Fruit fly (Drosophila melanogaster) whole organism, embryonic: ENCODE data around the gene CG11723.
A peak's percentile ranks its signal among the peaks of the same experiment; 100 is the strongest.

Source experiments
- Atf6 ChIP-seq: fragments of 200-800 bp; sonication (Bioruptor generic); IDR thresholded peaks from 2 replicates; pipeline ENCODE4 v1.3.6; 2022; ENCODE audit warnings: missing biosample characterization, missing genetic modification characterization
- Blimp-1 ChIP-seq: fragments of 200-800 bp; sonication (Bioruptor generic); optimal IDR thresholded peaks from 3 replicates; lab custom pipeline; 2018; ENCODE audit warnings: missing biosample characterization, missing genetic modification characterization, mild to moderate bottlenecking, moderate library complexity, missing genetic modification reagents
- CG12219 ChIP-seq: fragments of 200-800 bp; sonication (Bioruptor generic); optimal IDR thresholded peaks from 3 replicates; lab custom pipeline; 2018; ENCODE audit warnings: missing biosample characterization, mild to moderate bottlenecking, missing genetic modification characterization
- CG12299 ChIP-seq: fragments of 200-800 bp; sonication (Bioruptor generic); optimal IDR thresholded peaks from 2 replicates; lab custom pipeline; 2018; ENCODE audit warnings: missing biosample characterization, mild to moderate bottlenecking, missing genetic modification characterization
- CG14710 ChIP-seq: fragments of 200-800 bp; sonication (Bioruptor generic); optimal IDR thresholded peaks from 3 replicates; lab custom pipeline; 2019; ENCODE audit warnings: missing biosample characterization, mild to moderate bottlenecking, missing genetic modification characterization, moderate library complexity
- CG15696 ChIP-seq: fragments of 200-800 bp; sonication (Bioruptor generic); optimal IDR thresholded peaks from 2 replicates; lab custom pipeline; 2019; ENCODE audit warnings: missing biosample characterization, mild to moderate bottlenecking, missing genetic modification characterization, moderate library complexity
- CG17186 ChIP-seq: fragments of 200-800 bp; sonication (Bioruptor generic); optimal IDR thresholded peaks from 3 replicates; lab custom pipeline; 2017; ENCODE audit warnings: missing biosample characterization, missing genetic modification reagents, missing genetic modification characterization
- CG17385 ChIP-seq: fragments of 200-800 bp; sonication (Bioruptor generic); optimal IDR thresholded peaks from 3 replicates; lab custom pipeline; 2018; ENCODE audit warnings: missing biosample characterization, mild to moderate bottlenecking, missing genetic modification characterization
- CG18599 ChIP-seq: fragments of 200-800 bp; sonication (Bioruptor generic); optimal IDR thresholded peaks from 3 replicates; lab custom pipeline; 2017; ENCODE audit warnings: missing biosample characterization, missing genetic modification characterization, mild to moderate bottlenecking, moderate library complexity, missing genetic modification reagents
- CG2678 ChIP-seq: fragments of 200-800 bp; sonication (Bioruptor generic); optimal IDR thresholded peaks from 3 replicates; lab custom pipeline; 2019; ENCODE audit warnings: missing biosample characterization, mild to moderate bottlenecking, missing genetic modification characterization, moderate library complexity
- CG2889 ChIP-seq: fragments of 200-800 bp; sonication (Bioruptor generic); IDR thresholded peaks from 3 replicates; pipeline ENCODE4 v1.3.6; 2022; ENCODE audit warnings: missing biosample characterization, missing genetic modification characterization
- CG31365 ChIP-seq: fragments of 200-800 bp; sonication (Bioruptor generic); optimal IDR thresholded peaks from 2 replicates; lab custom pipeline; 2018; ENCODE audit warnings: missing biosample characterization, mild to moderate bottlenecking, missing genetic modification characterization
- CG3995 ChIP-seq: fragments of 200-800 bp; sonication (Bioruptor generic); optimal IDR thresholded peaks from 3 replicates; lab custom pipeline; 2016; ENCODE audit warnings: missing biosample characterization, missing genetic modification characterization
- CG8765 ChIP-seq: fragments of 200-800 bp; sonication (Bioruptor generic); IDR thresholded peaks from 2 replicates; pipeline ENCODE4 v1.3.6; 2022; ENCODE audit warnings: missing biosample characterization, missing genetic modification characterization
- CG9797 ChIP-seq: fragments of 200-800 bp; sonication (Bioruptor generic); optimal IDR thresholded peaks from 3 replicates; lab custom pipeline; 2018; ENCODE audit warnings: missing biosample characterization, mild to moderate bottlenecking, missing genetic modification characterization
- Camta ChIP-seq: fragments of 200-800 bp; sonication (Bioruptor generic); optimal IDR thresholded peaks from 2 replicates; lab custom pipeline; 2016; ENCODE audit warnings: missing biosample characterization, missing genetic modification characterization
- Dip3 ChIP-seq: fragments of 200-800 bp; sonication (Bioruptor generic); optimal IDR thresholded peaks from 3 replicates; lab custom pipeline; 2016; ENCODE audit warnings: missing biosample characterization, missing genetic modification characterization
- Dref ChIP-seq: fragments of 200-800 bp; sonication (Bioruptor generic); IDR thresholded peaks from 2 replicates; pipeline ENCODE4 v1.3.6; 2022; ENCODE audit warnings: missing biosample characterization, missing genetic modification characterization
- ERR ChIP-seq: fragments of 200-800 bp; sonication (Bioruptor generic); optimal IDR thresholded peaks from 2 replicates; lab custom pipeline; 2016; ENCODE audit warnings: missing biosample characterization, missing genetic modification characterization
- Fer2 ChIP-seq: fragments of 200-800 bp; sonication (Bioruptor generic); optimal IDR thresholded peaks from 2 replicates; lab custom pipeline; 2018; ENCODE audit warnings: missing biosample characterization, mild to moderate bottlenecking, missing genetic modification characterization, moderate library complexity
- Fer3 ChIP-seq: fragments of 200-800 bp; sonication (Bioruptor generic); optimal IDR thresholded peaks from 2 replicates; lab custom pipeline; 2018; ENCODE audit warnings: missing biosample characterization, mild to moderate bottlenecking, missing genetic modification characterization, moderate library complexity
- HHEX ChIP-seq: fragments of 200-800 bp; sonication (Bioruptor generic); optimal IDR thresholded peaks from 3 replicates; lab custom pipeline; 2017; ENCODE audit warnings: missing biosample characterization, mild to moderate bottlenecking, missing genetic modification characterization, missing genetic modification reagents
- HLHmδ ChIP-seq: fragments of 200-800 bp; sonication (Bioruptor generic); optimal IDR thresholded peaks from 2 replicates; lab custom pipeline; 2018; ENCODE audit warnings: missing biosample characterization, mild to moderate bottlenecking, missing genetic modification characterization, moderate library complexity
- Jarid2 ChIP-seq: fragments of 200-800 bp; sonication (Bioruptor generic); optimal IDR thresholded peaks from 3 replicates; lab custom pipeline; 2017; ENCODE audit warnings: mild to moderate bottlenecking, missing biosample characterization, missing genetic modification reagents, missing genetic modification characterization
- Lpt ChIP-seq: fragments of >200 bp; optimal IDR thresholded peaks from 2 replicates; lab custom pipeline; 2018; ENCODE audit warnings: missing biosample characterization, missing genetic modification characterization
- Oli ChIP-seq: fragments of 200-800 bp; sonication (Bioruptor generic); optimal IDR thresholded peaks from 2 replicates; lab custom pipeline; 2018; ENCODE audit warnings: missing biosample characterization, mild to moderate bottlenecking, missing genetic modification characterization, moderate library complexity
- Spps ChIP-seq: fragments of 200-800 bp; sonication (Bioruptor generic); optimal IDR thresholded peaks from 2 replicates; lab custom pipeline; 2018; ENCODE audit warnings: missing biosample characterization, mild to moderate bottlenecking, missing genetic modification characterization
- Sry-δ ChIP-seq: fragments of 200-800 bp; sonication (Bioruptor generic); optimal IDR thresholded peaks from 2 replicates; lab custom pipeline; 2016; ENCODE audit warnings: missing biosample characterization, missing genetic modification characterization
- TFAM ChIP-seq: fragments of 200-800 bp; sonication (Bioruptor generic); optimal IDR thresholded peaks from 2 replicates; lab custom pipeline; 2017; ENCODE audit warnings: missing biosample characterization, missing genetic modification characterization, inconsistent platforms
- Vsx1 ChIP-seq: fragments of 200-800 bp; sonication (Bioruptor generic); optimal IDR thresholded peaks from 2 replicates; lab custom pipeline; 2017; ENCODE audit warnings: missing biosample characterization, mild to moderate bottlenecking, missing genetic modification characterization, missing genetic modification reagents
- Xrp1 ChIP-seq: fragments of 200-800 bp; sonication (Bioruptor generic); IDR thresholded peaks from 2 replicates; pipeline ENCODE4 v1.3.6; 2022; ENCODE audit warnings: missing biosample characterization, missing genetic modification characterization
- YL-1 ChIP-seq: fragments of 200-800 bp; sonication (Bioruptor generic); optimal IDR thresholded peaks from 3 replicates; lab custom pipeline; 2017; ENCODE audit warnings: missing biosample characterization, mild to moderate bottlenecking, missing genetic modification characterization
- al ChIP-seq: fragments of 200-800 bp; sonication (Bioruptor generic); IDR thresholded peaks from 2 replicates; pipeline ENCODE4 v1.3.6; 2022; ENCODE audit warnings: missing biosample characterization, missing genetic modification characterization
- aop ChIP-seq: fragments of 200-800 bp; sonication (Bioruptor generic); IDR thresholded peaks from 2 replicates; pipeline ENCODE4 v1.3.6; 2022; ENCODE audit warnings: missing biosample characterization, missing genetic modification characterization
- ara ChIP-seq: fragments of 200-800 bp; sonication (Bioruptor generic); IDR thresholded peaks from 2 replicates; pipeline ENCODE4 v1.3.6; 2022; ENCODE audit warnings: missing biosample characterization, missing genetic modification characterization
- caup ChIP-seq: fragments of 200-800 bp; sonication (Bioruptor generic); optimal IDR thresholded peaks from 3 replicates; lab custom pipeline; 2017; ENCODE audit warnings: missing biosample characterization, mild to moderate bottlenecking, missing genetic modification characterization, moderate library complexity; ENCODE audit not compliant: severe bottlenecking
- cg ChIP-seq: fragments of 200-800 bp; sonication (Bioruptor generic); optimal IDR thresholded peaks from 3 replicates; lab custom pipeline; 2019; ENCODE audit warnings: missing biosample characterization, mild to moderate bottlenecking, missing genetic modification characterization, moderate library complexity
- chn ChIP-seq: fragments of 200-800 bp; sonication (Bioruptor generic); optimal IDR thresholded peaks from 2 replicates; lab custom pipeline; 2016; ENCODE audit warnings: missing biosample characterization, missing genetic modification characterization
- dan ChIP-seq: fragments of 200-800 bp; sonication (Bioruptor generic); IDR thresholded peaks from 2 replicates; pipeline ENCODE4 v1.3.6; 2022; ENCODE audit warnings: missing biosample characterization, missing genetic modification characterization
- hbn ChIP-seq: fragments of 200-800 bp; sonication (Bioruptor generic); IDR thresholded peaks from 2 replicates; pipeline ENCODE4 v1.3.6; 2022; ENCODE audit warnings: missing biosample characterization, missing genetic modification characterization; ENCODE audit not compliant: partially characterized antibody
- lab ChIP-seq: fragments of 200-800 bp; sonication (Bioruptor generic); optimal IDR thresholded peaks from 3 replicates; lab custom pipeline; 2017; ENCODE audit warnings: missing biosample characterization, missing genetic modification characterization, mild to moderate bottlenecking, moderate library complexity, missing genetic modification reagents
- nau ChIP-seq: fragments of 200-800 bp; sonication (Bioruptor generic); optimal IDR thresholded peaks from 3 replicates; lab custom pipeline; 2017; ENCODE audit warnings: missing biosample characterization, mild to moderate bottlenecking, missing genetic modification characterization, missing genetic modification reagents
- otp ChIP-seq: fragments of 200-800 bp; sonication (Bioruptor generic); IDR thresholded peaks from 3 replicates; pipeline ENCODE4, ENCODE4 v1.3.6; 2022; ENCODE audit warnings: missing biosample characterization, missing genetic modification characterization
- pho ChIP-seq: fragments of 200-800 bp; sonication (Bioruptor generic); optimal IDR thresholded peaks from 2 replicates; lab custom pipeline; 2016; ENCODE audit warnings: missing biosample characterization, missing genetic modification characterization
- ranshi ChIP-seq: fragments of 200-800 bp; sonication (Bioruptor generic); IDR thresholded peaks from 2 replicates; pipeline ENCODE4 v1.3.6; 2022; ENCODE audit warnings: missing biosample characterization, missing genetic modification characterization
- repo ChIP-seq: fragments of 200-800 bp; sonication (Bioruptor generic); optimal IDR thresholded peaks from 2 replicates; lab custom pipeline; 2016; ENCODE audit warnings: missing biosample characterization, missing genetic modification characterization
- schlank ChIP-seq: fragments of 200-800 bp; sonication (Bioruptor generic); optimal IDR thresholded peaks from 2 replicates; lab custom pipeline; 2018; ENCODE audit warnings: missing biosample characterization, mild to moderate bottlenecking, missing genetic modification characterization
- tup ChIP-seq: fragments of 200-800 bp; sonication (Bioruptor generic); optimal IDR thresholded peaks from 2 replicates; lab custom pipeline; 2016; ENCODE audit warnings: missing biosample characterization, mild to moderate bottlenecking, missing genetic modification characterization, moderate library complexity
- z ChIP-seq: fragments of 200-800 bp; sonication (Bioruptor generic); IDR thresholded peaks from 3 replicates; pipeline ENCODE4 v1.3.6; 2022; ENCODE audit warnings: missing biosample characterization, missing genetic modification characterization

Gene CG11723

DNA sequence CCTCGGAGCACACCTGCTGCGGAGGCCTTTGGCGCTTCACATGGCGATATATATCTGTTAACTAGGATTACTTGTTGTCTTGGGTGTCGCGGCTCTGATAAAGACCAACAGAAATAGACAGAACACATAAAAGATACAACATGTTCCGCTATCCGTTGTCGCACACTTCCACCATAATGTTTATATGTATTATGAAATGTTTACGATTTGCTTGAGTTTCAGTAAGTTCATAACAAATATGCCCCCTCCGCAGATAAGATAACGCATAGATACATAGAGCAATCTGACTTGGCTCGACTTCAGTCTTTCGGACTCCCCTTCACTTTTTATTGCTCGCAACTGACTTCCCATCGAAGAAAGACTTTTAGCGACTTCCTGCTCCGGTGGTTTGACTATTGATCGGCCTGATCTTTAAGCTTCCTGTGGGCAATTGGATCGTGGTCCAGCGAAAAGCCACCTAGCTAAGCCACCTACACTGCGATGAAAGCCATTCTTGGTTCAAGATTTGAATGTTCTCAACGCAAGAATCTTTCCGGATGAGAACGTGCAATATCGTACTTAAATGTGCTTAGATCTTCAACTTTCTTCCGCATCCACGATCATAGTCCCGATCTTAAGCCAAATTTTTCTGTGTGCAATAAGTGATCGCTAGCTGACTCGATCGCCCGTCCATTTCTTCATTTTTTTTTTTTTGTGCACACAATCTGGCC, 21.3 kb upstream of the CG11723 start (continued):
- no peak for TF ChIP-seq pho (GFP tag; lab: Kevin White, UChicago)
- peak; percentile 57 for TF ChIP-seq CG31365 (tag; lab: Kevin White, UChicago)
- no peak for TF ChIP-seq TFAM (GFP tag; lab: Kevin White, UChicago)
- no peak for TF ChIP-seq Oli (tag; lab: Kevin White, UChicago)
- TF ChIP-seq Camta, result no peak
- no peak for TF ChIP-seq CG2889 (GFP tag; lab: Robert Waterston, UW)
- TF ChIP-seq Dref (GFP tag; lab: Robert Waterston, UW), result no peak
- peak; percentile 12 for TF ChIP-seq Fer3 (tag; lab: Kevin White, UChicago)
- TF ChIP-seq Lpt (GFP tag; lab: Kevin White, UChicago), result no peak
- TF ChIP-seq Dip3, result no peak
- peak; percentile 31 for TF ChIP-seq CG17385 (GFP tag; lab: Kevin White, UChicago)
- TF ChIP-seq hbn, result no peak
- no peak for TF ChIP-seq al
- TF ChIP-seq CG8765 (GFP tag; lab: Robert Waterston, UW), result no peak
- TF ChIP-seq CG18599 (GFP tag; lab: Kevin White, UChicago), result peak; percentile 56
- TF ChIP-seq chn (GFP tag; lab: Kevin White, UChicago), result no peak
- peak; percentile 56 for TF ChIP-seq HHEX (GFP tag; lab: Kevin White, UChicago)
- TF ChIP-seq schlank, result peak; percentile 68
- TF ChIP-seq CG12299 (tag; lab: Kevin White, UChicago), result peak; percentile 49
- TF ChIP-seq CG2678 (tag; lab: Kevin White, UChicago), result peak; percentile 67
- TF ChIP-seq CG9797 (GFP tag; lab: Kevin White, UChicago), result no peak
- no peak for TF ChIP-seq Fer2 (tag; lab: Kevin White, UChicago)
- TF ChIP-seq CG3995, result no peak
- TF ChIP-seq CG15696 (tag; lab: Kevin White, UChicago), result peak; percentile 28
- no peak for TF ChIP-seq Sry-δ (GFP tag; lab: Kevin White, UChicago)
- no peak for TF ChIP-seq ranshi
- TF ChIP-seq Xrp1 (GFP tag; lab: Robert Waterston, UW), result peak; percentile 32; the same call in 1 of the 2 replicates
- no peak for TF ChIP-seq ara (GFP tag; lab: Robert Waterston, UW)
- TF ChIP-seq Jarid2 (GFP tag; lab: Kevin White, UChicago), result peak; percentile 4
- peak; percentile 63 for TF ChIP-seq CG12219 (GFP tag; lab: Kevin White, UChicago)
- TF ChIP-seq nau, result peak; percentile 16
- no peak for TF ChIP-seq Vsx1
- TF ChIP-seq lab (GFP tag; lab: Kevin White, UChicago), result peak; percentile 80
- peak; percentile 5 for TF ChIP-seq YL-1
- TF ChIP-seq cg (GFP tag; lab: Kevin White, UChicago), result peak; percentile 30
- peak; percentile 69 for TF ChIP-seq caup (GFP tag; lab: Kevin White, UChicago)
- no peak for TF ChIP-seq z (GFP tag; lab: Robert Waterston, UW)
- no peak for TF ChIP-seq CG17186 (GFP tag; lab: Kevin White, UChicago)
- no peak for TF ChIP-seq repo (GFP tag; lab: Kevin White, UChicago)
- no peak for TF ChIP-seq dan
- no peak for TF ChIP-seq HLHmδ (GFP tag; lab: Kevin White, UChicago)
- TF ChIP-seq Spps (tag; lab: Kevin White, UChicago), result no peak
- TF ChIP-seq Blimp-1 (GFP tag; lab: Kevin White, UChicago), result no peak
- TF ChIP-seq otp (GFP tag; lab: Robert Waterston, UW), result peak; percentile 45; the same call in 1 of the 3 replicates
- peak; percentile 1 for TF ChIP-seq CG14710 (tag; lab: Kevin White, UChicago)
- 0 out of 2 replicates have a peak, but pooled peaks have one; percentile 23 for TF ChIP-seq aop (GFP tag; lab: Robert Waterston, UW)
- no peak for TF ChIP-seq tup (GFP tag; lab: Kevin White, UChicago)
- no peak for TF ChIP-seq ERR (GFP tag; lab: Kevin White, UChicago)
- peak; percentile 31; the same call in 1 of the 2 replicates for TF ChIP-seq Atf6 (GFP tag; lab: Robert Waterston, UW)
